Fruit fly (Drosophila melanogaster): ENCODE data around the gene Tcs6.

- TF ChIP-seq psq (optimal IDR thresholded peaks at IDR 0.05) (no peak), pan (optimal IDR thresholded peaks at IDR 0.05) (no peak), usp (GFP tag; optimal IDR thresholded peaks at IDR 0.05) (no peak)
Measured at dm6 chr3R:26007964-26008868, 49.8 kb downstream of the Tcs6 start.

Measured in whole organism.